Worm (Caenorhabditis elegans) whole organism, L3 larva: ENCODE results near the gene ttr-48.
A peak's percentile ranks its signal among the peaks of the same experiment; 100 is the strongest.

Experiments used
- R02D3.7 ChIP-seq: fragments of 150-350 bp; optimal IDR thresholded peaks from 2 replicates; lab custom pipeline; 2014; ENCODE audit warnings: missing biosample characterization, missing genetic modification characterization
- ZK546.5 ChIP-seq: sonication (generic microtip); optimal IDR thresholded peaks from 2 replicates; lab custom pipeline; 2017; ENCODE audit warnings: missing biosample characterization, missing genetic modification characterization
- ama-1 ChIP-seq: fragments of 150-350 bp; optimal IDR thresholded peaks from 2 replicates; lab custom pipeline; 2018
- ceh-28 ChIP-seq: fragments of 150-350 bp; optimal IDR thresholded peaks from 2 replicates; lab custom pipeline; 2014; ENCODE audit warnings: missing biosample characterization, missing genetic modification reagents, missing genetic modification characterization
- egl-27 ChIP-seq: sonication (generic microtip); optimal IDR thresholded peaks from 4 replicates; lab custom pipeline; 2017; ENCODE audit warnings: missing biosample characterization, missing genetic modification reagents, missing genetic modification characterization
- egl-5 ChIP-seq: fragments of 150-350 bp; optimal IDR thresholded peaks from 2 replicates; lab custom pipeline; 2017; ENCODE audit warnings: missing biosample characterization, missing genetic modification reagents, missing genetic modification characterization, inconsistent platforms
- elt-1 ChIP-seq: fragments of 150-350 bp; optimal IDR thresholded peaks from 2 replicates; lab custom pipeline; 2014; ENCODE audit warnings: missing biosample characterization, missing genetic modification characterization
- elt-2 ChIP-seq: sonication (generic microtip); optimal IDR thresholded peaks from 2 replicates; lab custom pipeline; 2016; ENCODE audit warnings: missing genetic modification reagents, mild to moderate bottlenecking, missing genetic modification characterization, missing compliant biosample characterization
- elt-3 ChIP-seq, 3 experiments: fragments of 150-350 bp in 1 of 3; sonication (generic microtip) in 2 of 3; optimal IDR thresholded peaks; 2 replicates in 2 of 3; 4 replicates in 1 of 3; lab custom pipeline; 2014 to 2017; ENCODE audit warnings: missing biosample characterization in 3 of 3, missing genetic modification characterization in 3 of 3
- fkh-10 ChIP-seq: sonication (generic microtip); optimal IDR thresholded peaks from 2 replicates; lab custom pipeline; 2017; ENCODE audit warnings: missing biosample characterization, missing genetic modification reagents, missing genetic modification characterization
- jun-1 ChIP-seq: fragments of 150-350 bp; optimal IDR thresholded peaks from 2 replicates; lab custom pipeline; 2014; ENCODE audit warnings: missing biosample characterization, missing genetic modification reagents, missing genetic modification characterization
- lsy-12 ChIP-seq: sonication (generic microtip); optimal IDR thresholded peaks from 2 replicates; lab custom pipeline; 2016; ENCODE audit warnings: mild to moderate bottlenecking, missing genetic modification characterization, missing compliant biosample characterization
- mdl-1 ChIP-seq: fragments of 150-350 bp; optimal IDR thresholded peaks from 2 replicates; lab custom pipeline; 2014; ENCODE audit warnings: missing biosample characterization, missing genetic modification characterization
- nfya-1 ChIP-seq: sonication (generic microtip); optimal IDR thresholded peaks from 2 replicates; lab custom pipeline; 2017; ENCODE audit warnings: missing genetic modification characterization, mild to moderate bottlenecking, missing compliant biosample characterization, antibody characterized with exemption, moderate library complexity; ENCODE audit not compliant: insufficient read depth
- nhr-23 ChIP-seq: fragments of 150-350 bp; optimal IDR thresholded peaks from 2 replicates; lab custom pipeline; 2014; ENCODE audit warnings: missing biosample characterization, missing genetic modification reagents, missing genetic modification characterization
- nhr-237 ChIP-seq: fragments of 150-350 bp; optimal IDR thresholded peaks from 2 replicates; lab custom pipeline; 2014; ENCODE audit warnings: missing biosample characterization, missing genetic modification characterization
- nhr-25 ChIP-seq: sonication (generic microtip); optimal IDR thresholded peaks from 2 replicates; lab custom pipeline; 2017; ENCODE audit warnings: missing biosample characterization, missing genetic modification characterization
- nhr-28 ChIP-seq: fragments of 150-350 bp; optimal IDR thresholded peaks from 2 replicates; lab custom pipeline; 2014; ENCODE audit warnings: missing biosample characterization, missing genetic modification characterization
- nhr-43 ChIP-seq: sonication (generic microtip); optimal IDR thresholded peaks from 2 replicates; lab custom pipeline; 2016; ENCODE audit warnings: mild to moderate bottlenecking, missing genetic modification characterization, missing compliant biosample characterization; ENCODE audit not compliant: poor library complexity, severe bottlenecking
- nhr-76 ChIP-seq: fragments of 150-350 bp; sonication (generic microtip); optimal IDR thresholded peaks from 5 replicates; lab custom pipeline; 2014; ENCODE audit warnings: missing biosample characterization, missing genetic modification characterization
- pha-4 ChIP-seq: fragments of 150-350 bp; optimal IDR thresholded peaks from 2 replicates; lab custom pipeline; 2014; ENCODE audit warnings: missing biosample characterization, missing genetic modification reagents, missing genetic modification characterization
- pqm-1 ChIP-seq: fragments of 150-350 bp; optimal IDR thresholded peaks from 2 replicates; lab custom pipeline; 2017; ENCODE audit warnings: missing biosample characterization, missing genetic modification characterization, inconsistent platforms
- sea-2 ChIP-seq: fragments of 150-350 bp; sonication (generic microtip); optimal IDR thresholded peaks from 4 replicates; lab custom pipeline; 2014; ENCODE audit warnings: missing biosample characterization, missing genetic modification reagents, missing genetic modification characterization
- skn-1 ChIP-seq: fragments of 150-350 bp; optimal IDR thresholded peaks from 2 replicates; lab custom pipeline; 2014; ENCODE audit warnings: missing biosample characterization, missing genetic modification characterization
- tbx-2 ChIP-seq: sonication (generic microtip); optimal IDR thresholded peaks from 2 replicates; lab custom pipeline; 2016; ENCODE audit warnings: mild to moderate bottlenecking, missing genetic modification characterization, missing compliant biosample characterization
- unc-62 ChIP-seq: fragments of 150-350 bp; sonication (generic microtip); optimal IDR thresholded peaks from 4 replicates; lab custom pipeline; 2014; ENCODE audit warnings: missing biosample characterization, missing genetic modification reagents, missing genetic modification characterization
- ztf-11 ChIP-seq: fragments of 150-350 bp; optimal IDR thresholded peaks from 2 replicates; lab custom pipeline; 2014; ENCODE audit warnings: missing biosample characterization, missing genetic modification characterization

Gene ttr-48

ce11 chrX:3838670-3839069 is 3.6 kb downstream of the ttr-48 start:
- TF ChIP-seq R02D3.7 (tag; lab: Kevin White, UChicago) (no peak), nhr-25 (tag; lab: Kevin White, UChicago) (peak; percentile 63), nhr-76 (tag; lab: Kevin White, UChicago) (no peak), elt-3 (tag; optimal IDR thresholded peaks at IDR 0.05; lab: Kevin White, UChicago) (no peak), nhr-23 (tag; lab: Kevin White, UChicago) (no peak), ceh-28 (tag; lab: Kevin White, UChicago) (no peak), ama-1 (lab: Kevin White, UChicago) (peak; percentile 41), mdl-1 (tag; lab: Kevin White, UChicago) (no peak), fkh-10 (GFP tag; lab: Kevin White, UChicago) (no peak), elt-1 (no peak)

- TF ChIP-seq elt-1 = peak; percentile 64
- TF ChIP-seq ZK546.5 (tag; lab: Kevin White, UChicago) = no peak
- no peak for TF ChIP-seq nhr-28 (tag; lab: Kevin White, UChicago)
- TF ChIP-seq nhr-43 (tag; lab: Kevin White, UChicago) = peak; percentile 69
- peak; percentile 97 for TF ChIP-seq nhr-25 (tag; lab: Kevin White, UChicago)
- TF ChIP-seq ama-1 (lab: Kevin White, UChicago) = peak; percentile 15
- peak; percentile 20 for TF ChIP-seq ceh-28 (tag; lab: Kevin White, UChicago)
- peak in 1 of 3 experiments; percentile 44 for TF ChIP-seq elt-3 (tag; optimal IDR thresholded peaks at IDR 0.05; lab: Kevin White, UChicago)
- no peak for TF ChIP-seq elt-2 (tag; lab: Kevin White, UChicago)
- TF ChIP-seq tbx-2 (tag; lab: Kevin White, UChicago) = peak; percentile 2
- no peak for TF ChIP-seq unc-62
- TF ChIP-seq nhr-23 (tag; lab: Kevin White, UChicago) = peak; percentile 54
Observed at ce11 chrX:3837752-3838159, 4.5 kb downstream of the ttr-48 start.

ce11 chrX:3835632-3836031 is 6.6 kb downstream of the ttr-48 start:
- TF ChIP-seq nhr-25 (tag; lab: Kevin White, UChicago) (peak; percentile 90), pha-4 (tag; lab: Kevin White, UChicago) (peak; percentile 1), skn-1 (tag; lab: Kevin White, UChicago) (no peak)
- TF ChIP-seq, all 47 proteins: peak for 2

ce11 chrX:3833964-3834840 is 8.0 kb downstream of the ttr-48 start:
- TF ChIP-seq pha-4 (tag; lab: Kevin White, UChicago) (peak; percentile 84), egl-5 (tag; lab: Kevin White, UChicago) (no peak), nhr-28 (tag; lab: Kevin White, UChicago) (no peak)
- TF ChIP-seq, all 47 proteins: peak for 1

- TF ChIP-seq pqm-1 (tag; lab: Kevin White, UChicago) = peak; percentile 56
- peak; percentile 39 for TF ChIP-seq nhr-25 (tag; lab: Kevin White, UChicago)
- TF ChIP-seq egl-5 (tag; lab: Kevin White, UChicago) = no peak
- peak; percentile 3 for TF ChIP-seq jun-1 (tag; lab: Kevin White, UChicago)
- peak; percentile 4 for TF ChIP-seq nhr-43 (tag; lab: Kevin White, UChicago)
- no peak for TF ChIP-seq sea-2
- no peak for TF ChIP-seq tbx-2 (tag; lab: Kevin White, UChicago)
- peak; percentile 43 for TF ChIP-seq ama-1 (lab: Kevin White, UChicago)
- TF ChIP-seq nfya-1 (tag; lab: Kevin White, UChicago) = peak; percentile 39
- TF ChIP-seq elt-2 (tag; lab: Kevin White, UChicago) = peak; percentile 93
- no peak for TF ChIP-seq ztf-11 (tag; lab: Kevin White, UChicago)
- TF ChIP-seq nhr-237 (tag; lab: Kevin White, UChicago) = no peak
- no peak for TF ChIP-seq unc-62
- peak; percentile 56 for TF ChIP-seq egl-27 (tag; lab: Kevin White, UChicago)
- peak; percentile 67 for TF ChIP-seq pha-4 (tag; lab: Kevin White, UChicago)
- TF ChIP-seq lsy-12 (tag; lab: Kevin White, UChicago) = peak; percentile 6
Observed at ce11 chrX:3832059-3832641, 10.1 kb downstream of the ttr-48 start.
